Worm (Caenorhabditis elegans) whole organism, L3 larva: ENCODE measurements around the gene asp-16.

Source experiments
- mdl-1 ChIP-seq: fragments of 150-350 bp; optimal IDR thresholded peaks from 2 replicates; lab custom pipeline; 2014; ENCODE audit warnings: missing biosample characterization, missing genetic modification characterization
- nhr-11 ChIP-seq: fragments of 150-350 bp; optimal IDR thresholded peaks from 2 replicates; lab custom pipeline; 2014; ENCODE audit warnings: missing biosample characterization, missing genetic modification characterization
- unc-62 ChIP-seq: fragments of 150-350 bp; sonication (generic microtip); optimal IDR thresholded peaks from 4 replicates; lab custom pipeline; 2014; ENCODE audit warnings: missing biosample characterization, missing genetic modification reagents, missing genetic modification characterization

DNA sequence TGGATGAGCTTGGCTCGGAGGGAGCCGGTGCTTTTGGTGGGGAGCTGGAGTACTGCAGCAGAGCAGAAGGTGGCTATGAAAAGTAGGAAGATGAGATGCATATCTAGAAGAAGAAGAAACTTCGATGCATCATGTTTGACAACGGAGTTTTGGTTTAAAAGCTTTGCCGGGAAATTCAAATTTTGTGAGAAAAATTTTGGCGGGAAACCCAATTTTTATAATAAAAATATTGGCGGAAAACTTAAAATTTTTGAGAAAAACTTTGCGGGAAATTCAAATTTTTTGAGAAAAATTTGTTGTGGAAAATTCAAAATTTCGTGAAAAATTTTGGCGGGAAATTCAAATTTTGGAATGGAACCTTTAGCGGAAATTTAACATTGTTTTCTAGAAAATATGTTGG lies 2.3 kb upstream of the asp-16 start, which contains the start of gene asp-15:
- TF ChIP-seq nhr-11 (tag; lab: Kevin White, UChicago) (no peak), unc-62 (no peak), mdl-1 (tag; lab: Kevin White, UChicago) (no peak)
